Fruit fly (Drosophila melanogaster) S2 (cell line): Measurements from ENCODE around the gene CG43938.

Experiments used
- CG8478 ChIP-seq: fragments of >200 bp; optimal IDR thresholded peaks from 2 replicates; lab custom pipeline; 2018
- CTCF ChIP-seq, 2 experiments: fragments of >200 bp; optimal IDR thresholded peaks; 2 replicates each; lab custom pipeline; 2018

The CG43938 gene

dm6 chr3L:21121353-21121752 lies at the start of gene CG43938:
Gene CG43938 (plus strand): TSS chr3L:21121653.
- no peak for TF ChIP-seq CG8478 (lab: Kevin White, UChicago)
- no peak for TF ChIP-seq CTCF (optimal IDR thresholded peaks at IDR 0.05; lab: Kevin White, UChicago)

- TF ChIP-seq CG8478 (lab: Kevin White, UChicago) (no peak), CTCF (optimal IDR thresholded peaks at IDR 0.05; lab: Kevin White, UChicago) (no peak)
Observed at dm6 chr3L:21080430-21080829, 41.0 kb upstream of the CG43938 start.

dm6 chr3L:21088889-21089288 lies 32.6 kb upstream of the CG43938 start, which contains the start of gene CG33285:
Gene CG33285 (minus strand): TSS chr3L:21088989.
- TF ChIP-seq CTCF (optimal IDR thresholded peaks at IDR 0.05; lab: Kevin White, UChicago) (no peak), CG8478 (lab: Kevin White, UChicago) (no peak)

- TF ChIP-seq CTCF (optimal IDR thresholded peaks at IDR 0.05; lab: Kevin White, UChicago) (peak; percentile 64 to 71), CG8478 (lab: Kevin White, UChicago) (no peak)
Observed at dm6 chr3L:21090245-21090644, 31.2 kb upstream of the CG43938 start.

- TF ChIP-seq CTCF (optimal IDR thresholded peaks at IDR 0.05; lab: Kevin White, UChicago) (no peak), CG8478 (lab: Kevin White, UChicago) (no peak)
Observed at dm6 chr3L:21097386-21097785, 24.1 kb upstream of the CG43938 start.

dm6 chr3L:21098602-21099001 lies 22.9 kb upstream of the CG43938 start:
- no peak for TF ChIP-seq CTCF (optimal IDR thresholded peaks at IDR 0.05; lab: Kevin White, UChicago)
- TF ChIP-seq CG8478 (lab: Kevin White, UChicago): no peak

- TF ChIP-seq CG8478 (lab: Kevin White, UChicago) (no peak), CTCF (optimal IDR thresholded peaks at IDR 0.05; lab: Kevin White, UChicago) (no peak)
Observed at dm6 chr3L:21099019-21099447, 22.4 kb upstream of the CG43938 start.

- TF ChIP-seq CG8478 (lab: Kevin White, UChicago): no peak
- no peak for TF ChIP-seq CTCF (optimal IDR thresholded peaks at IDR 0.05; lab: Kevin White, UChicago)
Observed at dm6 chr3L:21099908-21100307, 21.5 kb upstream of the CG43938 start.

dm6 chr3L:21100429-21100828 lies 21.0 kb upstream of the CG43938 start:
- no peak for TF ChIP-seq CG8478 (lab: Kevin White, UChicago)
- no peak for TF ChIP-seq CTCF (optimal IDR thresholded peaks at IDR 0.05; lab: Kevin White, UChicago)

- no peak for TF ChIP-seq CTCF (optimal IDR thresholded peaks at IDR 0.05; lab: Kevin White, UChicago)
Observed at dm6 chr3L:21101316-21101715, 20.1 kb upstream of the CG43938 start.

- no peak for TF ChIP-seq CTCF (optimal IDR thresholded peaks at IDR 0.05; lab: Kevin White, UChicago)
- no peak for TF ChIP-seq CG8478 (lab: Kevin White, UChicago)
Observed at dm6 chr3L:21104338-21105018, 17.0 kb upstream of the CG43938 start.

- no peak for TF ChIP-seq CTCF (optimal IDR thresholded peaks at IDR 0.05; lab: Kevin White, UChicago)
- no peak for TF ChIP-seq CG8478 (lab: Kevin White, UChicago)
Observed at dm6 chr3L:21106883-21107282, 14.6 kb upstream of the CG43938 start.

- TF ChIP-seq CTCF (optimal IDR thresholded peaks at IDR 0.05; lab: Kevin White, UChicago) (no peak), CG8478 (lab: Kevin White, UChicago) (no peak)
Observed at dm6 chr3L:21108454-21108853, 13.0 kb upstream of the CG43938 start.

dm6 chr3L:21113061-21113460 lies 8.4 kb upstream of the CG43938 start:
- TF ChIP-seq CTCF (optimal IDR thresholded peaks at IDR 0.05; lab: Kevin White, UChicago) (no peak), CG8478 (lab: Kevin White, UChicago) (no peak)

dm6 chr3L:21118602-21119001 lies 2.9 kb upstream of the CG43938 start:
- TF ChIP-seq CG8478 (lab: Kevin White, UChicago): no peak
- no peak for TF ChIP-seq CTCF (optimal IDR thresholded peaks at IDR 0.05; lab: Kevin White, UChicago)

- TF ChIP-seq CG8478 (lab: Kevin White, UChicago) (no peak), CTCF (optimal IDR thresholded peaks at IDR 0.05; lab: Kevin White, UChicago) (no peak)
Observed at dm6 chr3L:21122522-21122923, 1.1 kb downstream of the CG43938 start.
